Worm (Caenorhabditis elegans): ENCODE data around the gene F20D12.12.

The F20D12.12 gene

DNA sequence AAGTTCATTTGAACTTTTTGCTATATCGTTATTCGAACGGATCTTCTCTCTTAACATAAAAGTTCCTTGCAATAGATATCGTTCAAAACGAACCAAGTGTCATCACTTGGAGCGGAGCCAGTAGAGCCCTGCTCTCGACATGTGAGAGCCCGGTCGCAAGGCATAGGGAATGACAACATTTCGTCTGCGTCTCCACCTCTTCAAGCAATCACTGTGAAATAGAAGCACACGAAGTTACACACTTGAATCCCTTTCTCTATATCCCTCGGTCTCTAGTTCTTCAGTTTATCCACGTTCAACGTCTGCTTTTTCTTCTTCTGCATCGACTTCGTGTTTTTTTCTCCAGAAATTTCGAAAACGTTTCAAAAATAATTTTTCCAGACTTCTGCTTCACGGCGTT is 43.9 kb upstream of the F20D12.12 start, which contains the start of gene C49H3.6:
Gene C49H3.6 (plus strand): TSS at position 380 of the 400 bp plus-strand sequence.
- TF ChIP-seq mes-2 (tag; optimal IDR thresholded peaks at IDR 0.05; ENCODE audit: poor library complexity, severe bottlenecking) (peak; percentile 37), daf-16 (GFP tag; optimal IDR thresholded peaks at IDR 0.05) (peak in 1 of 2 experiments; percentile 25), daf-16 (tag; optimal IDR thresholded peaks at IDR 0.05) (no peak), mxl-3 (GFP tag; optimal IDR thresholded peaks at IDR 0.05) (peak; percentile 28), php-3 (GFP tag; IDR thresholded peaks at IDR 0.05) (no peak), snpc-1.2 (GFP tag; IDR thresholded peaks at IDR 0.05) (no peak), Y48G9A.11 (GFP tag; IDR thresholded peaks at IDR 0.05) (no peak), nhr-28 (tag; optimal IDR thresholded peaks at IDR 0.05) (no peak), hif-1 (tag; optimal IDR thresholded peaks at IDR 0.05) (peak in 1 of 2 experiments; percentile 6), egl-43 (GFP tag; IDR thresholded peaks at IDR 0.05) (0 out of 2 replicates have a peak, but pooled peaks have one; percentile 32), hlh-11 (tag; optimal IDR thresholded peaks at IDR 0.05) (peak; percentile 37), daf-8 (GFP tag; IDR thresholded peaks at IDR 0.05) (no peak), dmd-6 (GFP tag; IDR thresholded peaks at IDR 0.05) (0 out of 2 replicates have a peak, but pooled peaks have one; percentile 22), hlh-30 (tag; optimal IDR thresholded peaks at IDR 0.05; ENCODE audit: insufficient read depth) (peak; percentile 86), zip-11 (GFP tag; IDR thresholded peaks at IDR 0.05) (no peak), hmg-1.1 (GFP tag; IDR thresholded peaks at IDR 0.05) (peak; percentile 67; the same call in 1 of the 2 replicates), mep-1 (tag; optimal IDR thresholded peaks at IDR 0.05) (peak; percentile 25), nhr-11 (tag; optimal IDR thresholded peaks at IDR 0.05) (peak; percentile 30), nhr-25 (tag; optimal IDR thresholded peaks at IDR 0.05; ENCODE audit: borderline replicate concordance, insufficient read depth) (no peak), lsy-2 (tag; optimal IDR thresholded peaks at IDR 0.05) (peak in 1 of 2 experiments; percentile 75), pha-4 (GFP tag; IDR thresholded peaks at IDR 0.05) (peak; percentile 17; the same call in 1 of the 2 replicates), pha-4 (tag; optimal IDR thresholded peaks at IDR 0.05) (no peak), ceh-28 (tag; optimal IDR thresholded peaks at IDR 0.05) (no peak), vab-7 (GFP tag; IDR thresholded peaks at IDR 0.05) (no peak), mdl-1 (tag; optimal IDR thresholded peaks at IDR 0.05) (peak in 1 of 2 experiments; percentile 37), lin-38 (GFP tag; IDR thresholded peaks at IDR 0.05) (no peak)

DNA sequence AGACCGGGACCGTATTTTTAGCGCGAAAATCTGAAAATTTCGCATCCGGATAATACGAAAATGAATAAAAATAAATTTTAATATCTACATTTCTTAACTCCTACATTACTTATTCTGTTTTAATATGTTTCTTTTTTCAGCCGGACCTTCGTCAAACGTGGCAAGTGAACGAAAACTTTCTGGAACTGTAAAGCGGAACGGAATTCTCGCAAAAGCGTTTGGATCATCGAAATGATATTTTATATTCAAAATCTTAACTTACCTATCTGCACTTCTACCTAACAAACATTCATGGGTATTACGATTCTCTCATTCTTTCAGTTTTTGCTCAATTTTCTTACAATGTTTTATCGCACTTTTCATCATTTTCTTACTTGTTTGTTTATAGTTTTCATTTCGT is 40.6 kb upstream of the F20D12.12 start:
- TF ChIP-seq D1046.2 (GFP tag; IDR thresholded peaks at IDR 0.05) (no peak), ces-1 (GFP tag; optimal IDR thresholded peaks at IDR 0.05) (no peak), snpc-4 (tag; optimal IDR thresholded peaks at IDR 0.05) (no peak), lin-38 (GFP tag; IDR thresholded peaks at IDR 0.05) (no peak), daf-19 (GFP tag; conservative IDR thresholded peaks at IDR 0.05) (no peak), ztf-7 (tag; optimal IDR thresholded peaks at IDR 0.05) (no peak), pqm-1 (tag; optimal IDR thresholded peaks at IDR 0.05) (no peak), lin-15B (tag; optimal IDR thresholded peaks at IDR 0.05) (no peak)

DNA sequence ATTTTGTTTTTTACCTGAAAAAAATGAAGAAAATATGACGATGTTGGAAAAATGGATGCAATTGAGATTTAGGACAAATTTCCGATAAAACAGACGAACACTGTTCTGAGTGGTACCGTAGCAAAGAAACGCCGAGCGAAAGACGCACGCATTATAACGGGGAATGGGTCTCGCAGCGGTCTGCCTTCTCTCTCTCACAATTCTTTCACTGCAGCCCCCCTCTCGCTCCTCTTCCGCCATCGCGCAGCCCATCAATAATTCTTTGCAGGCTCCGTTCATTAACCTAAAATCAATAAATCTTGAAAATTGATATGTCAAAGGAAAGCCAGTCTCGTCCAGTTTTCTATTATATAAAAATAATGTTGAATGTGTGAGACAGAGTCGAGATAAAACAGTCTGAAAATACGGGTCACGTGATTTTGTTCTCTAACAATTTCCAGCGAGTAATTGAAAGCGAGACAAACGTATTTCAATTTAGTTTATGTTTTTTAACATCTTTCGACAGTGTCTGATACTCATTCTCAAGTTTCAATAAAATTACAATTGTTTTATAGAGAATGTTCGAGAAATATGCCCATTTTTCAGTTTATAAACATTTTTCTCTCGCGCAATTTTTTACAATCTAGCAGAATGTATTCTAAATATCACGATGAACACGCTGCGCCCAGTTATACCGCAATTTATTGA is 37.6 kb upstream of the F20D12.12 start:
- no peak for TF ChIP-seq Y105C5A.15 (GFP tag; IDR thresholded peaks at IDR 0.05)
- peak; percentile 16; the same call in 1 of the 2 replicates for TF ChIP-seq lin-38 (GFP tag; IDR thresholded peaks at IDR 0.05)
- peak; percentile 14 for TF ChIP-seq T20F7.1 (GFP tag; optimal IDR thresholded peaks at IDR 0.05)
- peak; percentile 45 for TF ChIP-seq mes-2 (tag; optimal IDR thresholded peaks at IDR 0.05; ENCODE audit: poor library complexity, severe bottlenecking)
- TF ChIP-seq nhr-48 (tag; optimal IDR thresholded peaks at IDR 0.05) = no peak
- peak; percentile 31 for TF ChIP-seq mep-1 (tag; optimal IDR thresholded peaks at IDR 0.05)
- TF ChIP-seq set-16 (GFP tag; IDR thresholded peaks at IDR 0.05) = peak; percentile 21; the same call in 1 of the 2 replicates
- no peak for TF ChIP-seq nhr-237 (tag; optimal IDR thresholded peaks at IDR 0.05)
- no peak for TF ChIP-seq zfp-2 (tag; optimal IDR thresholded peaks at IDR 0.05)
- 0 out of 2 replicates have a peak, but pooled peaks have one; percentile 28 for TF ChIP-seq snpc-1.2 (GFP tag; IDR thresholded peaks at IDR 0.05)
- no peak for TF ChIP-seq T26A8.4 (GFP tag; IDR thresholded peaks at IDR 0.05)
- peak; percentile 2 for TF ChIP-seq dve-1 (tag; optimal IDR thresholded peaks at IDR 0.05; ENCODE audit: insufficient read depth)
- TF ChIP-seq nhr-6 (tag; optimal IDR thresholded peaks at IDR 0.05) = no peak
- no peak for TF ChIP-seq lin-15B (tag; optimal IDR thresholded peaks at IDR 0.05)
- 0 out of 2 replicates have a peak, but pooled peaks have one; percentile 14 for TF ChIP-seq vab-7 (GFP tag; IDR thresholded peaks at IDR 0.05)
- TF ChIP-seq php-3 (GFP tag; IDR thresholded peaks at IDR 0.05) = no peak
- TF ChIP-seq hlh-30 (tag; optimal IDR thresholded peaks at IDR 0.05; ENCODE audit: insufficient read depth) = peak; percentile 64
- no peak for TF ChIP-seq Y75B8A.6 (GFP tag; IDR thresholded peaks at IDR 0.05)
- no peak for TF ChIP-seq lin-13 (GFP tag; optimal IDR thresholded peaks at IDR 0.05)
- TF ChIP-seq hmg-1.1 (GFP tag; IDR thresholded peaks at IDR 0.05) = 0 out of 2 replicates have a peak, but pooled peaks have one; percentile 33
- TF ChIP-seq nhr-11 (tag; optimal IDR thresholded peaks at IDR 0.05) = no peak
- TF ChIP-seq lsy-2 (tag; optimal IDR thresholded peaks at IDR 0.05) = peak in 1 of 2 experiments; percentile 52
- no peak for TF ChIP-seq Y5F2A.4 (GFP tag; optimal IDR thresholded peaks at IDR 0.05)

Data from whole organism, L4 larva.